Worm (Caenorhabditis elegans): Measurements from ENCODE around the gene F59E12.1.

DNA sequence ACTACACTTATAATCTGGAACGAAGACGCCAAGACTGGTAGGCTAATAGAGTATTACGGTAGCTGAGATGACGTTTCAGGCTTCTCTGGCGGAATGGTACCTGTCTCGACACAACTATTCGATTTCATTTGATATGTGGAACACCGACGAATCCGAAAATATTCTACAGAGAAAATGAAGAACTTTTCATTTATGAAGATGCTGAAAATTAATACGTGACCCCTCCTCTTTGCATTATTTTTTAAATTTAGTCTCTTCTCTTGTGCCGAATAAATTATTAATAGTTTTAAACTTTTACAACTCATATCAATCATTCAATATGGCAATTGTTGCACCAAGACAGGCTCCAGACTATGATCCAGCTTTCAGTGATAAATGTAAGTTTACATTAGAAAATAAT, 11.7 kb downstream of the F59E12.1 start, which contains the start of gene C25H3.16:
- TF ChIP-seq pha-4 (tag; optimal IDR thresholded peaks at IDR 0.05), result no peak
- no peak for TF ChIP-seq sea-2 (GFP tag; optimal IDR thresholded peaks at IDR 0.05)
- no peak for TF ChIP-seq elt-1 (tag; optimal IDR thresholded peaks at IDR 0.05)
- no peak for TF ChIP-seq nhr-12 (tag; optimal IDR thresholded peaks at IDR 0.05)
- TF ChIP-seq nhr-28 (tag; optimal IDR thresholded peaks at IDR 0.05), result no peak

Data from whole organism, L3 larva.